Worm (Caenorhabditis elegans): ENCODE data around the gene F32G8.2.

ce11 chrV:10555239-10555638 is 5.4 kb downstream of the F32G8.2 start, which contains the start of gene F32G8.3:
- TF ChIP-seq nfya-1 (tag; optimal IDR thresholded peaks at IDR 0.05), result no peak
- no peak for TF ChIP-seq pax-1 (tag; optimal IDR thresholded peaks at IDR 0.05)

Data from whole organism, late embryonic.